Fruit fly (Drosophila melanogaster) whole organism, embryonic: Measurements from ENCODE around the gene peb.

Source experiments
- BtbVII ChIP-seq: fragments of 200-800 bp; sonication (Bioruptor generic); optimal IDR thresholded peaks from 3 replicates; lab custom pipeline; 2017; ENCODE audit warnings: missing biosample characterization, mild to moderate bottlenecking, missing genetic modification characterization
- CG10274 ChIP-seq: fragments of 200-800 bp; sonication (Bioruptor generic); optimal IDR thresholded peaks from 3 replicates; lab custom pipeline; 2017; ENCODE audit warnings: missing biosample characterization, mild to moderate bottlenecking, missing genetic modification characterization
- CG10431 ChIP-seq: fragments of 200-800 bp; sonication (Bioruptor generic); optimal IDR thresholded peaks from 3 replicates; lab custom pipeline; 2018; ENCODE audit warnings: missing biosample characterization, mild to moderate bottlenecking, missing genetic modification characterization
- CG10462 ChIP-seq: fragments of 200-800 bp; sonication (Bioruptor generic); optimal IDR thresholded peaks from 2 replicates; lab custom pipeline; 2016; ENCODE audit warnings: missing biosample characterization, missing genetic modification characterization
- CG10543 ChIP-seq: fragments of 200-800 bp; sonication (Bioruptor generic); optimal IDR thresholded peaks from 3 replicates; lab custom pipeline; 2017; ENCODE audit warnings: missing biosample characterization, mild to moderate bottlenecking, missing genetic modification characterization, moderate library complexity
- CG10654 ChIP-seq: fragments of 200-800 bp; sonication (Bioruptor generic); optimal IDR thresholded peaks from 2 replicates; lab custom pipeline; 2016; ENCODE audit warnings: missing biosample characterization, missing genetic modification characterization
- CG11723 ChIP-seq: fragments of 200-800 bp; sonication (Bioruptor generic); optimal IDR thresholded peaks from 2 replicates; lab custom pipeline; 2017; ENCODE audit warnings: missing biosample characterization, mild to moderate bottlenecking, missing genetic modification characterization
- CG16815 ChIP-seq: fragments of 200-800 bp; sonication (Bioruptor generic); optimal IDR thresholded peaks from 3 replicates; lab custom pipeline; 2017; ENCODE audit warnings: missing biosample characterization, mild to moderate bottlenecking, missing genetic modification characterization
- CG17328 ChIP-seq: fragments of 200-800 bp; sonication (Bioruptor generic); IDR thresholded peaks from 2 replicates; pipeline ENCODE4 v1.3.6; 2022; ENCODE audit warnings: missing biosample characterization, missing genetic modification characterization
- CG31441 ChIP-seq: fragments of 200-800 bp; sonication (Bioruptor generic); IDR thresholded peaks from 2 replicates; pipeline ENCODE4 v1.3.6; 2022; ENCODE audit warnings: missing biosample characterization, missing genetic modification characterization
- CG3281 ChIP-seq: fragments of 200-800 bp; sonication (Bioruptor generic); optimal IDR thresholded peaks from 3 replicates; lab custom pipeline; 2017; ENCODE audit warnings: missing biosample characterization, mild to moderate bottlenecking, missing genetic modification characterization
- CG43689 ChIP-seq: fragments of 200-800 bp; sonication (Bioruptor generic); IDR thresholded peaks from 2 replicates; pipeline ENCODE4 v1.3.6; 2022; ENCODE audit warnings: missing biosample characterization, missing genetic modification characterization
- CG9609 ChIP-seq: fragments of 200-800 bp; sonication (Bioruptor generic); optimal IDR thresholded peaks from 3 replicates; lab custom pipeline; 2016; ENCODE audit warnings: missing biosample characterization, missing genetic modification characterization
- Dbx ChIP-seq: fragments of 200-800 bp; sonication (Bioruptor generic); IDR thresholded peaks from 3 replicates; pipeline ENCODE4 v1.3.6; 2022; ENCODE audit warnings: missing biosample characterization, missing genetic modification characterization
- Deaf1 ChIP-seq: fragments of 200-800 bp; optimal IDR thresholded peaks from 3 replicates; lab custom pipeline; 2019; ENCODE audit warnings: missing biosample characterization, mild to moderate bottlenecking, missing genetic modification characterization, moderate library complexity
- Dref ChIP-seq: fragments of 200-800 bp; sonication (Bioruptor generic); IDR thresholded peaks from 2 replicates; pipeline ENCODE4 v1.3.6; 2022; ENCODE audit warnings: missing biosample characterization, missing genetic modification characterization
- MBD-R2 ChIP-seq: fragments of 200-800 bp; sonication (Bioruptor generic); IDR thresholded peaks from 2 replicates; pipeline ENCODE4 v1.3.6; 2022; ENCODE audit warnings: missing biosample characterization, missing genetic modification characterization
- Neu2 ChIP-seq: fragments of 200-800 bp; sonication (Bioruptor generic); optimal IDR thresholded peaks from 3 replicates; lab custom pipeline; 2016; ENCODE audit warnings: missing biosample characterization, missing genetic modification characterization, borderline replicate concordance
- Nf-YB ChIP-seq: fragments of 200-800 bp; sonication (Bioruptor generic); optimal IDR thresholded peaks from 3 replicates; lab custom pipeline; 2019; ENCODE audit warnings: missing biosample characterization, mild to moderate bottlenecking, missing genetic modification characterization, moderate library complexity
- Nf-YC ChIP-seq: fragments of 200-800 bp; optimal IDR thresholded peaks from 3 replicates; lab custom pipeline; 2019; ENCODE audit warnings: missing biosample characterization, mild to moderate bottlenecking, missing genetic modification characterization, moderate library complexity
- Poxn ChIP-seq: fragments of 200-800 bp; sonication (Bioruptor generic); IDR thresholded peaks from 2 replicates; pipeline ENCODE4 v1.3.6; 2022; ENCODE audit warnings: missing biosample characterization, missing genetic modification characterization
- Trl ChIP-seq, 3 experiments: fragments of >200 bp in 2 of 3; fragments of 200-800 bp in 1 of 3; sonication (Bioruptor generic) in 1 of 3; optimal IDR thresholded peaks; 2 replicates in 1 of 3; 3 replicates in 2 of 3; lab custom pipeline; 2016 to 2017; ENCODE audit warnings: missing biosample characterization in 1 of 3, missing genetic modification characterization in 1 of 3
- ab ChIP-seq: fragments of 200-800 bp; sonication (Bioruptor generic); optimal IDR thresholded peaks from 2 replicates; lab custom pipeline; 2016; ENCODE audit warnings: missing biosample characterization, missing genetic modification characterization
- abd-A ChIP-seq: fragments of 200-800 bp; sonication (Bioruptor generic); optimal IDR thresholded peaks from 3 replicates; lab custom pipeline; 2019; ENCODE audit warnings: missing biosample characterization, mild to moderate bottlenecking, missing genetic modification characterization, moderate library complexity
- bab2 ChIP-seq: fragments of 200-800 bp; sonication (Bioruptor generic); optimal IDR thresholded peaks from 2 replicates; lab custom pipeline; 2016; ENCODE audit warnings: missing biosample characterization, missing genetic modification characterization
- cg ChIP-seq: fragments of 200-800 bp; sonication (Bioruptor generic); optimal IDR thresholded peaks from 3 replicates; lab custom pipeline; 2019; ENCODE audit warnings: missing biosample characterization, mild to moderate bottlenecking, missing genetic modification characterization, moderate library complexity
- fru ChIP-seq: fragments of >200 bp; optimal IDR thresholded peaks from 2 replicates; lab custom pipeline; 2017
- gcm ChIP-seq: fragments of 200-800 bp; sonication (Bioruptor generic); optimal IDR thresholded peaks from 2 replicates; lab custom pipeline; 2019; ENCODE audit warnings: missing biosample characterization, mild to moderate bottlenecking, missing genetic modification characterization, moderate library complexity
- gsb-n ChIP-seq: fragments of 200-800 bp; sonication (Bioruptor generic); optimal IDR thresholded peaks from 3 replicates; lab custom pipeline; 2018; ENCODE audit warnings: missing biosample characterization, mild to moderate bottlenecking, missing genetic modification characterization
- hb ChIP-seq: fragments of 200-800 bp; sonication (Bioruptor generic); IDR thresholded peaks from 3 replicates; pipeline ENCODE4 v1.3.6; 2022; ENCODE audit warnings: missing biosample characterization, missing genetic modification characterization; ENCODE audit not compliant: partially characterized antibody
- ind ChIP-seq: fragments of 200-800 bp; sonication (Bioruptor generic); optimal IDR thresholded peaks from 3 replicates; lab custom pipeline; 2016; ENCODE audit warnings: missing biosample characterization, missing genetic modification characterization
- klu ChIP-seq: fragments of 200-800 bp; sonication (Bioruptor generic); IDR thresholded peaks from 2 replicates; pipeline ENCODE4 v1.3.6; 2022; ENCODE audit warnings: missing biosample characterization, missing genetic modification characterization
- nmo ChIP-seq: fragments of 200-800 bp; sonication (Bioruptor generic); optimal IDR thresholded peaks from 2 replicates; lab custom pipeline; 2018; ENCODE audit warnings: missing biosample characterization, mild to moderate bottlenecking, missing genetic modification characterization, moderate library complexity
- onecut ChIP-seq: fragments of 200-800 bp; sonication (Bioruptor generic); IDR thresholded peaks from 2 replicates; pipeline ENCODE4 v1.3.6; 2022; ENCODE audit warnings: missing biosample characterization, missing genetic modification characterization
- run ChIP-seq: fragments of 200-800 bp; sonication (Bioruptor generic); optimal IDR thresholded peaks from 3 replicates; lab custom pipeline; 2018; ENCODE audit warnings: missing biosample characterization, mild to moderate bottlenecking, missing genetic modification characterization
- seq ChIP-seq: fragments of 200-800 bp; sonication (Bioruptor generic); IDR thresholded peaks from 2 replicates; pipeline ENCODE4 v1.3.6; 2022; ENCODE audit warnings: missing biosample characterization, missing genetic modification characterization
- sqz ChIP-seq: fragments of 200-800 bp; sonication (Bioruptor generic); optimal IDR thresholded peaks from 3 replicates; lab custom pipeline; 2018; ENCODE audit warnings: missing biosample characterization, mild to moderate bottlenecking, missing genetic modification characterization
- tio ChIP-seq: fragments of 200-800 bp; sonication (Bioruptor generic); optimal IDR thresholded peaks from 2 replicates; lab custom pipeline; 2017; ENCODE audit warnings: missing biosample characterization, missing genetic modification characterization, inconsistent platforms
- tll ChIP-seq, 2 experiments: fragments of 200-800 bp in 1 of 2; fragments of >200 bp in 1 of 2; sonication (Bioruptor generic) in 1 of 2; optimal IDR thresholded peaks; 2 replicates each; lab custom pipeline; 2017 to 2019; ENCODE audit warnings: missing biosample characterization in 2 of 2, missing genetic modification characterization in 2 of 2, mild to moderate bottlenecking in 1 of 2, moderate library complexity in 1 of 2

Gene peb

DNA sequence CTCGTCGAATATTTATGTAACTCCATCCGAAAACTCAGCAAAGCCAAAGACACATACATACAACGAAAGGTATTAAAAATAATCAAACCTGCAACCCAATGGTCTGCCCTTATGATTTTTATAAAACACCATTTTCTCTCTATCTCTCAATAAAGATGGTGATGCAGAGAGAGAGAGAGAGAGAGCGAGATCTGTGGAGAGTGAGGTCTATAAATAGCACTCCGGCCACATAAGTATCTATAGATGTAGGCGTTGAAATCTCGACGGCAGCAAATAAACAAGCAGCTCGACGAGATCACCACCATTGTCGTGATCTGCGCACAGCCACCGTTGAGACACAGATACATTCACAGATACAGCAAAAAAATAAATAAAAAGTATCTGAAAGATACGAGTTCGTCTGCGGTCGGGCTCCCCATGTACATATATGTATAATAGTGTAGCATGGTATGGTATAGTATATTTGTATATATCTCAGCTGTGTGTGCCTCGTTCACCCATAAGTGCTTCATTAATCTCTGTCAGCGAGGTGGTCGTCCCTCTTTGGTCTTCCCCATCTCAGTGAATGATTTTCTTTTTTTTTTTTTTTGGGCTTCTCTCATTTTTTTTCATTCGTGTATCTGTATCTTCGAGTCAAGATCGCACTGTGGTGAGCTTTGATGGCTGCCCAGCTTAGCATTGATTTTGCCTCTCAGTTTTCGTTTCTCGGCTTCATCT, 20.7 kb upstream of the peb start (continued):
- TF ChIP-seq CG17328 (GFP tag; lab: Robert Waterston, UW) = no peak
- no peak for TF ChIP-seq fru (lab: Kevin White, UChicago)
- peak; percentile 32 for TF ChIP-seq gcm (GFP tag; lab: Kevin White, UChicago)
- TF ChIP-seq CG11723 = no peak
- TF ChIP-seq Deaf1 (tag; lab: Kevin White, UChicago) = peak; percentile 51
- no peak for TF ChIP-seq ab
- TF ChIP-seq Neu2 = no peak
- no peak for TF ChIP-seq tll (GFP tag; optimal IDR thresholded peaks at IDR 0.05; lab: Kevin White, UChicago)
- TF ChIP-seq bab2 = no peak
- peak; percentile 41 for TF ChIP-seq abd-A (tag; lab: Kevin White, UChicago)
- peak; percentile 85 for TF ChIP-seq cg
- no peak for TF ChIP-seq MBD-R2 (GFP tag; lab: Robert Waterston, UW)
- TF ChIP-seq Dref (GFP tag; lab: Robert Waterston, UW) = no peak
- no peak for TF ChIP-seq ind (GFP tag; lab: Kevin White, UChicago)
- peak; percentile 51 for TF ChIP-seq CG10543 (GFP tag; lab: Kevin White, UChicago)
- TF ChIP-seq Trl (optimal IDR thresholded peaks at IDR 0.05; lab: Kevin White, UChicago) = peak; percentile 64 to 72
- TF ChIP-seq Trl (GFP tag; optimal IDR thresholded peaks at IDR 0.05; lab: Kevin White, UChicago) = no peak
- no peak for TF ChIP-seq CG3281 (GFP tag; lab: Kevin White, UChicago)
- no peak for TF ChIP-seq CG10431
- TF ChIP-seq sqz (GFP tag; lab: Kevin White, UChicago) = peak; percentile 72
- no peak for TF ChIP-seq hb (GFP tag; lab: Robert Waterston, UW)
- no peak for TF ChIP-seq BtbVII
- TF ChIP-seq CG31441 (GFP tag; lab: Robert Waterston, UW) = no peak
- TF ChIP-seq CG9609 (GFP tag; lab: Kevin White, UChicago) = no peak
- TF ChIP-seq CG43689 (GFP tag; lab: Robert Waterston, UW) = no peak

DNA sequence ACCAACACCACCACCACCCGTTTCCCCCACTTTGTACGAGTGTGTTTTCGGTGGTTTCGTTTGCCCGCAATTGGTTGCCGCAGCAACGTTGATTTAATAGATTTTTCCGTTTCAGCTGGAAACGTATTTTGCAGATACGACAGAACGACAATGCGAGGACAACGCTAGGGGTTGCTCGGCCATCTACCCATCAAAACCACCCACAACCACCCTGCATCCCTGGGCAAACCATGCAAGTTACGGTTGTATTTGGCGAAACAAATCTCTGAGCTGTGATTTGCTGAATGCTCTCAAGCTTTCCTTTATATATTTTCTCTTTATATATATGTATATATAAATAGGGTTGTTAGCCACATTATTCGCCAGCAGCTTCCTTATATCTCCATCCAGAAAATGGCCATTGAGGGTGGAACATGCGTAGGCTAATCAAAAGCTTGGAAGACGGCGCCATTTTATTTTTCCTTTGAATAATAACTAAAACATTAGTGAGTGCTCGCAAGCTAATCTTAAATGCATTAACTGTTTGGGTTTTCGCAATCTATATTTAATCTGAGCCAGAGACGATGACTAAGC, 17.4 kb upstream of the peb start:
- TF ChIP-seq gsb-n (tag; lab: Kevin White, UChicago) (peak; percentile 8), Nf-YC (peak; percentile 94), seq (peak; percentile 56; the same call in 1 of the 2 replicates), CG16815 (GFP tag; lab: Kevin White, UChicago) (no peak), klu (GFP tag; lab: Robert Waterston, UW) (no peak), Nf-YB (GFP tag; lab: Kevin White, UChicago) (peak; percentile 95)
- TF ChIP-seq, all 482 proteins: peak for 4

- TF ChIP-seq Poxn (no peak), CG10462 (GFP tag; lab: Kevin White, UChicago) (no peak), CG10274 (GFP tag; lab: Kevin White, UChicago) (peak; percentile 76), onecut (GFP tag; lab: Robert Waterston, UW) (no peak), Dbx (GFP tag; lab: Robert Waterston, UW) (no peak)
Measured at dm6 chrX:4604107-4604506, 13.3 kb upstream of the peb start.

DNA sequence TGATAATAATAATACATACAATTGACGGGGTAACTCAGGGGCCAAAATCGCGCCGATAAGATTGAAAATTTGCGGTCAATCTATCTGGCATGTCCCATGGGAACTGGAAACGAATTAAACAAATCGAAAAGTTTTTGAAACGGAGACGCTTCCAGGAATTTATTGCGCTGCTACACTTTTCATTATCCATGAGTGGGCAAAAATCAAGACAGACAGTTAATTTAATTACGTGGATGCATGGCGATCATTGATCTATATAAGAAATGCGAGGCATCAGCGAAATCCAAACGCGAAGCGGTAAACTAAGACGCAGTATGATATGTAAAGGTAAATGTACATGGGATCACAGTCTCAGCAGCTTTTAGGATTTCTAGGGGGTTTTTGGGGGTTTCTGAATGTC, 12.8 kb upstream of the peb start:
- no peak for TF ChIP-seq tio
- no peak for TF ChIP-seq CG10654 (GFP tag; lab: Kevin White, UChicago)
- no peak for TF ChIP-seq run (tag; lab: Kevin White, UChicago)
- TF ChIP-seq nmo = no peak
- TF ChIP-seq, all 482 proteins: peak for 0
